Fruit fly (Drosophila melanogaster) S2 (cell line): ENCODE data around the gene CG16956.

Source experiments
- CG8478 ChIP-seq: fragments of >200 bp; optimal IDR thresholded peaks from 2 replicates; lab custom pipeline; 2018
- CTCF ChIP-seq, 2 experiments: fragments of >200 bp; optimal IDR thresholded peaks; 2 replicates each; lab custom pipeline; 2018

- TF ChIP-seq CTCF (optimal IDR thresholded peaks at IDR 0.05; lab: Kevin White, UChicago) = no peak
- TF ChIP-seq CG8478 (lab: Kevin White, UChicago) = no peak
Measured at dm6 chr2L:13366109-13366747, 48.1 kb downstream of the CG16956 start, which contains the start of the genes Nnp-1 and Grx3.
